Worm (Caenorhabditis elegans): ENCODE results near the gene R04A9.7.
A peak's percentile ranks its signal among the peaks of the same experiment; 100 is the strongest.

R04A9.7 gene

ce11 chrX:440420-440819 lies 45.7 kb upstream of the R04A9.7 start (continued):
- TF ChIP-seq F44E2.7 (GFP tag; IDR thresholded peaks at IDR 0.05) = no peak
- peak; percentile 91 for TF ChIP-seq hlh-11 (tag; optimal IDR thresholded peaks at IDR 0.05)
- peak; percentile 77 for TF ChIP-seq nhr-102 (tag; optimal IDR thresholded peaks at IDR 0.05)
- no peak for TF ChIP-seq ceh-32 (tag; optimal IDR thresholded peaks at IDR 0.05; ENCODE audit: poor library complexity)
- TF ChIP-seq zag-1 (tag; optimal IDR thresholded peaks at IDR 0.05) = no peak
- TF ChIP-seq daf-16 (GFP tag; optimal IDR thresholded peaks at IDR 0.05) = peak in 1 of 2 experiments; percentile 90
- TF ChIP-seq daf-16 (tag; optimal IDR thresholded peaks at IDR 0.05) = peak; percentile 99
- TF ChIP-seq egl-43 (GFP tag; IDR thresholded peaks at IDR 0.05) = no peak
- peak; percentile 59; the same call in 1 of the 2 replicates for TF ChIP-seq php-3 (GFP tag; IDR thresholded peaks at IDR 0.05)
- peak; percentile 68 for TF ChIP-seq nhr-48 (tag; optimal IDR thresholded peaks at IDR 0.05)
- TF ChIP-seq saeg-2 (GFP tag; IDR thresholded peaks at IDR 0.05) = 0 out of 2 replicates have a peak, but pooled peaks have one; percentile 24
- no peak for TF ChIP-seq spr-3 (GFP tag; optimal IDR thresholded peaks at IDR 0.05)

- TF ChIP-seq spr-3 (GFP tag; optimal IDR thresholded peaks at IDR 0.05) (no peak), aha-1 (tag) (peak; percentile 54), nhr-237 (tag; optimal IDR thresholded peaks at IDR 0.05) (no peak), hlh-11 (tag; optimal IDR thresholded peaks at IDR 0.05) (peak; percentile 51), pqm-1 (tag; optimal IDR thresholded peaks at IDR 0.05) (no peak), dmd-6 (GFP tag; IDR thresholded peaks at IDR 0.05) (peak; percentile 29; the same call in 1 of the 2 replicates), D1046.2 (GFP tag; IDR thresholded peaks at IDR 0.05) (no peak), daf-16 (GFP tag; optimal IDR thresholded peaks at IDR 0.05) (no peak), daf-16 (tag; optimal IDR thresholded peaks at IDR 0.05) (peak; percentile 91), nhr-48 (tag; optimal IDR thresholded peaks at IDR 0.05) (peak; percentile 3)
Measured at ce11 chrX:439031-439430, 44.3 kb upstream of the R04A9.7 start.

- TF ChIP-seq ztf-11 (tag; optimal IDR thresholded peaks at IDR 0.05) (no peak), pqm-1 (tag; optimal IDR thresholded peaks at IDR 0.05) (peak; percentile 2), tag-97 (GFP tag; IDR thresholded peaks at IDR 0.05) (no peak), snpc-1.2 (GFP tag; IDR thresholded peaks at IDR 0.05) (no peak), unc-62 (GFP tag; optimal IDR thresholded peaks at IDR 0.05 in 1 of 2) (peak in 1 of 2 experiments; percentile 14), unc-62 (tag; optimal IDR thresholded peaks at IDR 0.05) (no peak), aha-1 (tag) (no peak), mxl-3 (GFP tag; optimal IDR thresholded peaks at IDR 0.05) (no peak), nhr-102 (tag; optimal IDR thresholded peaks at IDR 0.05) (no peak), mdt-29 (GFP tag; IDR thresholded peaks at IDR 0.05) (no peak), dmd-9 (GFP tag; IDR thresholded peaks at IDR 0.05) (no peak), madf-9 (GFP tag; conservative IDR thresholded peaks at IDR 0.05) (no peak), ceh-82 (tag; optimal IDR thresholded peaks at IDR 0.05) (no peak), hlh-30 (tag; optimal IDR thresholded peaks at IDR 0.05; ENCODE audit: insufficient read depth) (no peak), ZK337.2 (GFP tag; IDR thresholded peaks at IDR 0.05) (no peak), attf-4 (tag; optimal IDR thresholded peaks at IDR 0.05) (no peak), nhr-237 (tag; optimal IDR thresholded peaks at IDR 0.05) (no peak), arid-1 (GFP tag; conservative IDR thresholded peaks at IDR 0.05) (no peak), dmd-8 (GFP tag; IDR thresholded peaks at IDR 0.05) (no peak), dmd-6 (GFP tag; IDR thresholded peaks at IDR 0.05) (peak; percentile 24; the same call in 1 of the 2 replicates), skn-1 (tag; optimal IDR thresholded peaks at IDR 0.05) (no peak), nhr-111 (GFP tag; optimal IDR thresholded peaks at IDR 0.05) (no peak), madf-5 (GFP tag; IDR thresholded peaks at IDR 0.05) (no peak), Y5F2A.4 (GFP tag; optimal IDR thresholded peaks at IDR 0.05) (no peak), mes-2 (tag; optimal IDR thresholded peaks at IDR 0.05; ENCODE audit: poor library complexity, severe bottlenecking) (no peak), nhr-41 (GFP tag; IDR thresholded peaks at IDR 0.05) (no peak), T20F7.1 (GFP tag; optimal IDR thresholded peaks at IDR 0.05) (no peak), Y48G9A.11 (GFP tag; IDR thresholded peaks at IDR 0.05) (no peak), hlh-11 (tag; optimal IDR thresholded peaks at IDR 0.05) (peak; percentile 22), F26F4.8 (GFP tag; conservative IDR thresholded peaks at IDR 0.05) (no peak), cey-2 (tag; optimal IDR thresholded peaks at IDR 0.05; ENCODE audit: borderline replicate concordance, insufficient read depth) (no peak), nhr-28 (tag; optimal IDR thresholded peaks at IDR 0.05) (peak; percentile 12), daf-16 (GFP tag; optimal IDR thresholded peaks at IDR 0.05) (no peak), daf-16 (tag; optimal IDR thresholded peaks at IDR 0.05) (peak; percentile 46), daf-12 (tag; optimal IDR thresholded peaks at IDR 0.05) (no peak)
Measured at ce11 chrX:438396-438795, 43.7 kb upstream of the R04A9.7 start.
